Fruit fly (Drosophila melanogaster): Measurements from ENCODE around the gene Task6.

Task6 gene

dm6 chr3R:13715012-13715673, 40.8 kb upstream of the Task6 start, which contains the start of gene kmr (continued):
- no peak for TF ChIP-seq seq (GFP tag; IDR thresholded peaks at IDR 0.05)
- TF ChIP-seq YL-1 (GFP tag; optimal IDR thresholded peaks at IDR 0.05), result no peak
- peak; percentile 3 for TF ChIP-seq CG9876 (GFP tag; optimal IDR thresholded peaks at IDR 0.05)
- TF ChIP-seq tap (tag; optimal IDR thresholded peaks at IDR 0.05), result peak; percentile 67
- TF ChIP-seq ERR (GFP tag; optimal IDR thresholded peaks at IDR 0.05), result no peak
- no peak for TF ChIP-seq CG18764 (GFP tag; optimal IDR thresholded peaks at IDR 0.05)
- no peak for TF ChIP-seq lmd (GFP tag; IDR thresholded peaks at IDR 0.05)
- no peak for TF ChIP-seq CG14965 (GFP tag; optimal IDR thresholded peaks at IDR 0.05; ENCODE audit: borderline replicate concordance)
- no peak for TF ChIP-seq CG3726 (GFP tag; IDR thresholded peaks at IDR 0.05)
- no peak for TF ChIP-seq CG13775 (GFP tag; optimal IDR thresholded peaks at IDR 0.05)
- TF ChIP-seq jing (GFP tag; optimal IDR thresholded peaks at IDR 0.05), result no peak
- TF ChIP-seq CG7987 (GFP tag; optimal IDR thresholded peaks at IDR 0.05), result peak; percentile 81
- TF ChIP-seq tin (GFP tag; optimal IDR thresholded peaks at IDR 0.05), result no peak
- peak; percentile 69 for TF ChIP-seq CG6854 (GFP tag; optimal IDR thresholded peaks at IDR 0.05)
- TF ChIP-seq Oli (tag; optimal IDR thresholded peaks at IDR 0.05), result no peak
- no peak for TF ChIP-seq Bteb2 (GFP tag; optimal IDR thresholded peaks at IDR 0.05)
- TF ChIP-seq CG6791 (GFP tag; IDR thresholded peaks at IDR 0.05; ENCODE audit: partially characterized antibody), result no peak
- TF ChIP-seq CG10462 (GFP tag; optimal IDR thresholded peaks at IDR 0.05), result no peak
- TF ChIP-seq CG18011 (GFP tag; optimal IDR thresholded peaks at IDR 0.05), result no peak
- peak; percentile 73 for TF ChIP-seq Kr (GFP tag; optimal IDR thresholded peaks at IDR 0.05)
- no peak for TF ChIP-seq tna (GFP tag; IDR thresholded peaks at IDR 0.05; ENCODE audit: partially characterized antibody)
- TF ChIP-seq HLH4C (GFP tag; IDR thresholded peaks at IDR 0.05; ENCODE audit: partially characterized antibody), result 0 out of 3 replicates have a peak, but pooled peaks have one; percentile 27
- no peak for TF ChIP-seq Ptx1 (GFP tag; IDR thresholded peaks at IDR 0.05)
- TF ChIP-seq CG13424 (tag; optimal IDR thresholded peaks at IDR 0.05), result no peak
- no peak for TF ChIP-seq CG4328 (GFP tag; optimal IDR thresholded peaks at IDR 0.05)
- no peak for TF ChIP-seq lola (GFP tag; optimal IDR thresholded peaks at IDR 0.05)
- TF ChIP-seq CG10543 (GFP tag; optimal IDR thresholded peaks at IDR 0.05), result peak; percentile 86
- peak; percentile 100 for TF ChIP-seq CG11504 (tag; optimal IDR thresholded peaks at IDR 0.05)
- TF ChIP-seq Hr51 (GFP tag; optimal IDR thresholded peaks at IDR 0.05), result peak in 1 of 2 experiments; percentile 1
- TF ChIP-seq pum (GFP tag; optimal IDR thresholded peaks at IDR 0.05), result no peak
- no peak for TF ChIP-seq Oaz (GFP tag; IDR thresholded peaks at IDR 0.05)
- TF ChIP-seq CG6654 (GFP tag; optimal IDR thresholded peaks at IDR 0.05), result no peak
- TF ChIP-seq CG15514 (GFP tag; optimal IDR thresholded peaks at IDR 0.05), result peak; percentile 47
- TF ChIP-seq Eip74EF (GFP tag; optimal IDR thresholded peaks at IDR 0.05), result peak in 1 of 2 experiments; percentile 36
- TF ChIP-seq CG17328 (GFP tag; IDR thresholded peaks at IDR 0.05), result peak; percentile 48
- TF ChIP-seq cad (GFP tag; optimal IDR thresholded peaks at IDR 0.05), result peak; percentile 87
- TF ChIP-seq unpg (GFP tag; optimal IDR thresholded peaks at IDR 0.05), result peak; percentile 54
- TF ChIP-seq CG9437 (GFP tag; optimal IDR thresholded peaks at IDR 0.05), result no peak
- TF ChIP-seq BtbVII (GFP tag; optimal IDR thresholded peaks at IDR 0.05), result peak; percentile 66
- TF ChIP-seq Lpt (GFP tag; optimal IDR thresholded peaks at IDR 0.05), result no peak
- TF ChIP-seq CHES-1-like (GFP tag; optimal IDR thresholded peaks at IDR 0.05), result no peak
- no peak for TF ChIP-seq CG30431 (GFP tag; optimal IDR thresholded peaks at IDR 0.05)
- peak; percentile 73 for TF ChIP-seq wek (GFP tag; optimal IDR thresholded peaks at IDR 0.05)
- 0 out of 3 replicates have a peak, but pooled peaks have one; percentile 22 for TF ChIP-seq CG7963 (GFP tag; IDR thresholded peaks at IDR 0.05; ENCODE audit: partially characterized antibody)
- no peak for TF ChIP-seq CG8290 (GFP tag; optimal IDR thresholded peaks at IDR 0.05)
- TF ChIP-seq CG8290 (tag; optimal IDR thresholded peaks at IDR 0.05), result peak in 1 of 2 experiments; percentile 43
- TF ChIP-seq Ets65A (GFP tag), result no peak
- no peak for TF ChIP-seq wor (GFP tag; IDR thresholded peaks at IDR 0.05)
